Fruit fly (Drosophila melanogaster) whole organism, embryonic: ENCODE data around the gene MICU3.

ENCODE experiments used
- CG34376 ChIP-seq: fragments of 200-800 bp; sonication (Bioruptor generic); optimal IDR thresholded peaks from 2 replicates; lab custom pipeline; 2018; ENCODE audit warnings: missing biosample characterization, mild to moderate bottlenecking, missing genetic modification characterization
- CG42726 ChIP-seq: fragments of 200-800 bp; sonication (Bioruptor generic); IDR thresholded peaks from 2 replicates; pipeline ENCODE4 v1.3.6; 2022; ENCODE audit warnings: missing biosample characterization, missing genetic modification characterization; ENCODE audit not compliant: partially characterized antibody
- CG6689 ChIP-seq: fragments of 200-800 bp; sonication (Bioruptor generic); IDR thresholded peaks from 2 replicates; pipeline ENCODE4 v1.3.6; 2022; ENCODE audit warnings: missing biosample characterization, missing genetic modification characterization
- CG6813 ChIP-seq: fragments of 200-800 bp; sonication (Bioruptor generic); optimal IDR thresholded peaks from 2 replicates; lab custom pipeline; 2017; ENCODE audit warnings: missing biosample characterization, missing genetic modification characterization, mild to moderate bottlenecking, moderate library complexity, missing genetic modification reagents
- hth ChIP-seq: fragments of >200 bp; optimal IDR thresholded peaks from 2 replicates; lab custom pipeline; 2017; ENCODE audit warnings: inconsistent platforms
- slbo ChIP-seq: fragments of 200-800 bp; sonication (Bioruptor generic); IDR thresholded peaks from 2 replicates; pipeline ENCODE4 v1.3.6; 2022; ENCODE audit warnings: missing biosample characterization, missing genetic modification characterization
- slp2 ChIP-seq: fragments of 200-800 bp; sonication (Bioruptor generic); optimal IDR thresholded peaks from 2 replicates; lab custom pipeline; 2016; ENCODE audit warnings: missing biosample characterization, missing genetic modification characterization

DNA sequence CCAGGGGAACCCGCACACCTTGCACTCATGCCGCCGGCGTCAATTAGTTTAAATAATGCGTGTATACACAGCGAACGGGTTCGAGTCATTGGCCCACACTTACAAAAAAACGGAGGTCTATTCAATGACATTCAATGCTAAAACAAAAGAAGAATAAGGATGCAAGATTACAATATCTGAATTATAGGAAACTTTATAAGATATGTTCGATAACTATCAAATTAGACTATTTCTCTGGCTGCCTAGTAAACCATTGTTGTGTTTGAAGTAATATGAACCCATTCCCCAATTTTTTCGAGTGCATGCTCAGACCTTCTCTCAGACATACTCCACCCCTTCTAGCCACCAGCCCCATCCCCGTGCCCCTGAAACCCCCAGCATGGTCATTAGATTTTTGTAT, 26.1 kb upstream of the MICU3 start:
- TF ChIP-seq hth (no peak), CG42726 (GFP tag; lab: Robert Waterston, UW) (no peak), CG6813 (GFP tag; lab: Kevin White, UChicago) (no peak), CG34376 (GFP tag; lab: Kevin White, UChicago) (no peak), slbo (GFP tag; lab: Robert Waterston, UW) (no peak), CG6689 (no peak), slp2 (GFP tag; lab: Kevin White, UChicago) (no peak)
